Worm (Caenorhabditis elegans) whole organism, mixed stage, embryonic: ENCODE results near the gene xpf-1.

ENCODE experiments used
- blmp-1 ChIP-seq: fragments of 150-350 bp; optimal IDR thresholded peaks from 2 replicates; lab custom pipeline; 2014; ENCODE audit warnings: missing biosample characterization, missing genetic modification characterization
- ceh-83 ChIP-seq: fragments of 200-800 bp; sonication (Bioruptor generic); optimal IDR thresholded peaks from 2 replicates; lab custom pipeline; 2018; ENCODE audit warnings: mild to moderate bottlenecking, missing genetic modification characterization, missing compliant biosample characterization
- ces-1 ChIP-seq: fragments of 150-350 bp; optimal IDR thresholded peaks from 2 replicates; lab custom pipeline; 2014; ENCODE audit warnings: missing biosample characterization, missing genetic modification reagents, missing genetic modification characterization
- mep-1 ChIP-seq: fragments of 150-350 bp; optimal IDR thresholded peaks from 2 replicates; lab custom pipeline; 2017; ENCODE audit warnings: missing biosample characterization, missing genetic modification reagents, missing genetic modification characterization, inconsistent platforms
- mls-2 ChIP-seq: sonication (generic microtip); optimal IDR thresholded peaks from 2 replicates; lab custom pipeline; 2016; ENCODE audit warnings: mild to moderate bottlenecking, missing genetic modification characterization, moderate library complexity, missing compliant biosample characterization
- nhr-237 ChIP-seq: fragments of 150-350 bp; optimal IDR thresholded peaks from 2 replicates; lab custom pipeline; 2014; ENCODE audit warnings: missing biosample characterization, missing genetic modification characterization
- nhr-76 ChIP-seq: sonication (generic microtip); optimal IDR thresholded peaks from 2 replicates; lab custom pipeline; 2017; ENCODE audit warnings: missing biosample characterization, missing genetic modification characterization
- unc-39 ChIP-seq: fragments of 150-350 bp; optimal IDR thresholded peaks from 2 replicates; lab custom pipeline; 2014; ENCODE audit warnings: missing biosample characterization, missing genetic modification characterization
- unc-62 ChIP-seq: fragments of 150-350 bp; optimal IDR thresholded peaks from 2 replicates; lab custom pipeline; 2014; ENCODE audit warnings: missing biosample characterization, missing genetic modification reagents, missing genetic modification characterization

The xpf-1 gene

DNA sequence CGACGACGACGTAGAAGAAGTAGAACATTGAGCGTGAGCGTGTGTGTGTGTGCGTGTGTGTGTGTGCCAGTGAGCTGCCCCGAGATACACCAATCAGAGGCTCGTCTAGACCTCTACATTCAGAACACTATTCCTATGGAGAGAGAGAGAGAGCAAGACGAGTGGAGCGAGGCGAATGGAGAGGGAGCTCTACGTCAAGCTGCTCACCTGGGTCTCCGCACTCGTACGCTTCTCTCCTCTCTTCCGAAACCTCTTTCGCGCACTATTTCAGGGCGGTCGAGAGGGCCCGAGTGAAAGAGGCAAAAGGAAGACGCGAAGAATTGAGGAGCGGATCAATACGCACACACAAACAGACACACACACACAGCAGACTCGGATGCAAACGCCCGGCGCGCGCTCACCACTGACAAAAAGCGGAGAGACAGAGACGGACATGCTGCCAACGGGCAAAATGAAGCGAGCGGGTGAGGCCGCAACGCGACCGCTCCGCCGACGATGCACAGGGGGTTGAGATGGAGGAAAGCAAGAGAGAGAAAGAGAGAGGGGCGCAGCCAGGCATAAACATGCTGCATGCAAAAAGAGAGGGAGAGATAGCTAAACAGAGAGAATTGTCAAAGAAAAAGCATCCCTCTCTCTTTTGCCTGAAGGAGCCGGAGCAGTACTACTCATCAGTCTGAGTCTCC, 53.7 kb downstream of the xpf-1 start (continued):
- peak; percentile 74 for TF ChIP-seq ceh-83 (GFP tag; lab: Kevin White, UChicago)
- no peak for TF ChIP-seq nhr-76 (tag; lab: Kevin White, UChicago)
- TF ChIP-seq blmp-1: no peak
- TF ChIP-seq, all 35 proteins: peak for 22

DNA sequence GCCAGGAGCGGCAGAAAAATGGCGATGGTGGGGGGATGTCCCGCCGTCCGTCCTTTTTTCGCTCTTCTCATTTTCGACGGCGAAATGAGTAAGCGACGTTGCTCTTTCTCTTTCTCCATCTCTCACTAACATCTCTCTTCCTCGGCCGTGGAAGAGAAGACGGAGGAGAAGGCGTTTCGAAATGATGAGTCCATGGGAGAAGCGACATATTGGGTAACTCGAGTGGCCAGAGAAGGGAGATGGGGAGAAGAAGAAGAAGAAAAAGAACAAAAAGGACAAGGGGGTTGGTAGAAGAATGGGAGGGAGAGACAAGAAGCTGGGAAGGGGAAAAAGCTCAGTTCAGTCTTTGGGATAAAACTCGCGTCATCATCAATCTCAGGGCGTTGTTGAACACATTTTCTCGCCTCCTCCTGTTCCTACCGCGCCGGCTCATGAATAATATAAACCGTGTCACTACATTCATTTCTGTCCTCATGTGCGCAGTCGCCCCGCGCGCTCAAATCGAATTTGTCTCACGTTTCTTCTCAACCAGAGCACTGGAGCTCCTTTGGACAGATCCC, 55.7 kb downstream of the xpf-1 start:
- peak; percentile 15 for TF ChIP-seq unc-62 (GFP tag; lab: Kevin White, UChicago)
- TF ChIP-seq mep-1 (tag; lab: Kevin White, UChicago): peak; percentile 22
- TF ChIP-seq unc-39 (tag; lab: Kevin White, UChicago): no peak
- TF ChIP-seq mls-2 (tag; lab: Kevin White, UChicago): peak; percentile 54
- peak; percentile 76 for TF ChIP-seq ces-1

DNA sequence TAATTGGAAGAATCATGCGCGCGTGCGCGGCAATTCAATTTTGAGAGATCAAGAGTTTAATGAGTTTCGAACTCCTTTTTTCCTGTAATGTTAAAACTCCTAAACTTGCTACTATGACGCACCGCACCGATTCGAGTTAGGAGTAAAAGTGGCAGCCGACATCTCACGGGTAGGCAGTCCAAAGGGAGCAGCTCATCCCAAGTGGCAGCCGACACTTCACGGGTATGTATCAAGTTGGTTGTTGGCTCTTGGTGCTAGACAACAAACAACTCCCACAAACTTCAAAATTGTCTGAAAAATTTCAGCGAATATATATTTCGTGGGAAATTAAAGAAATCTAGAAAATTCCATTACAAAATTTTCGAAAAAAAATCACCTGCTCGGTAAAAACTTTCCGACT, 57.2 kb downstream of the xpf-1 start:
- TF ChIP-seq nhr-237 (tag; lab: Kevin White, UChicago) (no peak), ces-1 (peak; percentile 71)
